Worm (Caenorhabditis elegans): ENCODE data around the gene coh-1.

The coh-1 gene

DNA sequence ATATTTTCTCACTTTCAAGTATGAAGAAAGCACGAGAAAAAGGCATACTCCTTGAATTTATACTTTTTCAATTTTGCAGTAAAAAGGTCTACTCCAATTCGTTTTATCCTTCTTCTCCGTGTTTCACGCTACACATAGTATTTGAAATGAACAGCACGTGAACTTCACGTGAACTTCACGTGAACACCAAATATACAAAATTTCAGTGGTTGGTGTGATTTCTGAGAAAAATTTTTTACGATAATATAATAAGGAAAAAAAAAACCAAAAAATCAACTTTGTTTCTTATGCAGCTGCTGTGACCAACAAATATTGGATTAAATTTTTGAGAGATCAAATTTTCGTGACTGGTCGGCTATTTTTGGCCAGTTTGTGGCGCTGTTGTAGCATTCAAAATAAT is 28.3 kb downstream of the coh-1 start:
- TF ChIP-seq mml-1 (tag; optimal IDR thresholded peaks at IDR 0.05) (peak; percentile 91), eor-1 (tag; optimal IDR thresholded peaks at IDR 0.05) (no peak), nfya-1 (tag; optimal IDR thresholded peaks at IDR 0.05; ENCODE audit: insufficient read depth) (peak; percentile 10)

DNA sequence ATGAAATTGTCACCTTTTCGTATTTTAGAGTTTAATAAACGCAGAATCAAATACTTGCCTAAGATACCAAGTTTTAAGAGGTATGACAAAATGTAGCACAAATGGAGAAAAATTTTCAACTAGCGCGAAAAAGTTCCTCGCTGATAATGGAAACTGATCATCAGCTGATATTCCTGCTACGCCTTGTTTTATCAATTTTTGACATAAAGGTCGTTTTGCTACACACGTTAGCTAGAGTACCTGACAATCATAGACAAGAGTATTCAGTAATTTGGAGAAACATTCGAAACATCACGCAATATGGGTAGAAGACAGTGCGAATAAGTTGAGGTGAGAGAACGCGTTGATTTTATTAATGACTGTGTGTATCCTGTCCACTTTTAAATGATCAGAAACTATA is 29.1 kb downstream of the coh-1 start:
- TF ChIP-seq elt-2 (tag; optimal IDR thresholded peaks at IDR 0.05) (peak; percentile 66), ceh-9 (tag; optimal IDR thresholded peaks at IDR 0.05) (no peak), pqm-1 (tag; optimal IDR thresholded peaks at IDR 0.05) (peak; percentile 65), unc-62 (GFP tag; optimal IDR thresholded peaks at IDR 0.05) (no peak)

DNA sequence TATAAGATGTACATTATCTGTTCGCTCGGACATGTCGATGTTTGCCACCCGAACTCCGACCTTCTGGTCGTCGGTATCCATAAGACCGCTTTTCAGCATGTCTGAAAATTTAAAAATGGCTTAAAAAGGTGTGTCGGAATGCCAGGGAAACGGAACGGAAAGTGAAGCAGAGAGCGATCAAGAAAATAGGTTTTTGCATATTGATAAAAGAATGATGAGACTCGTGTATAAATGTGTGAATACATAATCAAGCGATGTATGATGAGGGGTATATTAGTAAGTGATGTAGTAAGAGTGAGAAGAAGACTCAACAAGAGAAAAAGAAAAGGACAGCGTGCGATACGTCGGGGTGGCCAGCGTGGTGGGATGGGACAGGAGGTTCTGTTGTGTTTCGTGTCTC is 32.3 kb downstream of the coh-1 start, which contains the start of gene acl-12:
Gene acl-12 (minus strand): TSS at position 101 of the 400 bp plus-strand sequence.
- TF ChIP-seq nfya-1 (tag; optimal IDR thresholded peaks at IDR 0.05; ENCODE audit: insufficient read depth) (peak; percentile 29), zag-1 (tag; optimal IDR thresholded peaks at IDR 0.05) (no peak)

- peak; percentile 81 for TF ChIP-seq pqm-1 (tag; optimal IDR thresholded peaks at IDR 0.05)
- TF ChIP-seq R02D3.7 (tag; optimal IDR thresholded peaks at IDR 0.05), result no peak
- peak; percentile 34 for TF ChIP-seq elt-2 (tag; optimal IDR thresholded peaks at IDR 0.05)
Observed at ce11 chrX:7440102-7440501, 34.7 kb downstream of the coh-1 start.

DNA sequence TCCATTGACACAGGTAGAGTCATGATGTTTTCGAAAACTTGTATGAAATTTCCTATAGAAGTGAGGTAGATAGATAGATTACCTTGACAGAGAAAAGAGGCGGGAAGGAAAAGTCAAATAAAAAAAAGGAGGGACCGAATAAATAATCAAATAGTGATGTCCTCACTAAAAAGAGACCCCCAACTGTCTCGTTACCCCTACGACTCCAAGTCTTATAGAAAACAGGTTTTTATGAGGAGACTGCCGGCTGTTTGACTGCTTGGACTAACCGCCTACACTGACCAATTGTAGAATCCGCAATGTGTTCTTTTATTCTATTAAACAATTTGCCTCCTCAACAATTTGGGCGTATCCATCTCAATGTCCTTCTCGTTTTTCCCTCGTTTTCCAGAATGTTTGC is 36.9 kb downstream of the coh-1 start, which contains the start of gene C01C10.2:
Gene C01C10.2 (minus strand): TSS at position 170 of the 400 bp plus-strand sequence.
- TF ChIP-seq egl-5 (tag; optimal IDR thresholded peaks at IDR 0.05) (peak; percentile 2), daf-12 (tag; optimal IDR thresholded peaks at IDR 0.05) (no peak), ama-1 (optimal IDR thresholded peaks at IDR 0.05) (no peak), ztf-11 (tag; optimal IDR thresholded peaks at IDR 0.05) (no peak), ceh-9 (tag; optimal IDR thresholded peaks at IDR 0.05) (no peak), nhr-25 (tag; optimal IDR thresholded peaks at IDR 0.05) (peak; percentile 46), elt-2 (tag; optimal IDR thresholded peaks at IDR 0.05) (no peak), elt-1 (tag; optimal IDR thresholded peaks at IDR 0.05) (no peak), jun-1 (tag; optimal IDR thresholded peaks at IDR 0.05) (no peak), pqm-1 (tag; optimal IDR thresholded peaks at IDR 0.05) (no peak), sea-2 (GFP tag; optimal IDR thresholded peaks at IDR 0.05) (no peak), nhr-237 (tag; optimal IDR thresholded peaks at IDR 0.05) (no peak), nfya-1 (tag; optimal IDR thresholded peaks at IDR 0.05; ENCODE audit: insufficient read depth) (peak; percentile 39), elt-3 (tag; optimal IDR thresholded peaks at IDR 0.05) (no peak), eor-1 (tag; optimal IDR thresholded peaks at IDR 0.05) (no peak), unc-62 (GFP tag; optimal IDR thresholded peaks at IDR 0.05) (no peak), lin-15B (tag; optimal IDR thresholded peaks at IDR 0.05) (no peak), ceh-16 (tag; optimal IDR thresholded peaks at IDR 0.05) (no peak), tbx-2 (tag; optimal IDR thresholded peaks at IDR 0.05) (no peak), mml-1 (tag; optimal IDR thresholded peaks at IDR 0.05) (no peak), nhr-28 (tag; optimal IDR thresholded peaks at IDR 0.05) (no peak), hmg-11 (tag; optimal IDR thresholded peaks at IDR 0.05) (no peak), nhr-67 (tag; optimal IDR thresholded peaks at IDR 0.05) (no peak)

ce11 chrX:7436912-7437311 is 37.9 kb downstream of the coh-1 start:
- TF ChIP-seq elt-1 (tag; optimal IDR thresholded peaks at IDR 0.05) (no peak), jun-1 (tag; optimal IDR thresholded peaks at IDR 0.05) (peak; percentile 6), snpc-4 (tag; optimal IDR thresholded peaks at IDR 0.05) (no peak), nhr-67 (tag; optimal IDR thresholded peaks at IDR 0.05) (no peak), elt-2 (tag; optimal IDR thresholded peaks at IDR 0.05) (no peak)

- TF ChIP-seq eor-1 (tag; optimal IDR thresholded peaks at IDR 0.05) (no peak), lsy-12 (tag; optimal IDR thresholded peaks at IDR 0.05) (no peak)
Observed at ce11 chrX:7433269-7433668, 41.5 kb downstream of the coh-1 start, which contains the start of gene clc-5. Gene clc-5 (plus strand): TSS chrX:7433569.

- TF ChIP-seq ceh-16 (tag; optimal IDR thresholded peaks at IDR 0.05), result no peak
Observed at ce11 chrX:7431165-7431564, 43.7 kb downstream of the coh-1 start, which contains the start of gene clc-2. Gene clc-2 (plus strand): TSS chrX:7431465.

All from whole organism, L3 larva.